Worm (Caenorhabditis elegans) whole organism, L1 larva: ENCODE results near the gene D1054.1.

Experiments
- ceh-82 ChIP-seq, 3 experiments: fragments of 150-350 bp in 1 of 3; sonication (generic microtip) in 2 of 3; optimal IDR thresholded peaks; 2 replicates each; lab custom pipeline; 2014 to 2017; ENCODE audit warnings: missing biosample characterization in 3 of 3, missing genetic modification characterization in 3 of 3
- lsy-2 ChIP-seq, 2 experiments: fragments of 150-350 bp; optimal IDR thresholded peaks; 2 replicates each; lab custom pipeline; 2014; ENCODE audit warnings: missing biosample characterization in 2 of 2, missing genetic modification characterization in 2 of 2

- no peak for TF ChIP-seq ceh-82 (tag; optimal IDR thresholded peaks at IDR 0.05; lab: Kevin White, UChicago)
- no peak for TF ChIP-seq lsy-2 (tag; optimal IDR thresholded peaks at IDR 0.05; lab: Kevin White, UChicago)
Measured at ce11 chrV:10818498-10818897, 48.5 kb upstream of the D1054.1 start.
